Fruit fly (Drosophila melanogaster) whole organism, embryonic: ENCODE data around the gene CG43248.
A peak's percentile ranks its signal among the peaks of the same experiment; 100 is the strongest.

Experiments
- Asciz ChIP-seq: fragments of 200-800 bp; sonication (Bioruptor generic); optimal IDR thresholded peaks from 2 replicates; lab custom pipeline; 2017; ENCODE audit warnings: missing biosample characterization, mild to moderate bottlenecking, missing genetic modification characterization, missing genetic modification reagents
- Atf3 ChIP-seq: fragments of 200-800 bp; sonication (Bioruptor generic); optimal IDR thresholded peaks from 3 replicates; lab custom pipeline; 2016; ENCODE audit warnings: missing biosample characterization, missing genetic modification characterization
- B-H2 ChIP-seq: fragments of 200-800 bp; sonication (Bioruptor generic); optimal IDR thresholded peaks from 2 replicates; lab custom pipeline; 2018; ENCODE audit warnings: missing biosample characterization, mild to moderate bottlenecking, missing genetic modification characterization
- CG11247 ChIP-seq: fragments of 200-800 bp; sonication (Bioruptor generic); IDR thresholded peaks from 2 replicates; pipeline ENCODE4 v1.3.6; 2022; ENCODE audit warnings: missing biosample characterization, missing genetic modification characterization
- CG11398 ChIP-seq: fragments of 200-800 bp; sonication (Bioruptor generic); optimal IDR thresholded peaks from 2 replicates; lab custom pipeline; 2016; ENCODE audit warnings: missing biosample characterization, missing genetic modification characterization
- CG12744 ChIP-seq: fragments of 200-800 bp; sonication (Bioruptor generic); optimal IDR thresholded peaks from 2 replicates; lab custom pipeline; 2016; ENCODE audit warnings: missing biosample characterization, missing genetic modification characterization
- CG13775 ChIP-seq: fragments of 200-800 bp; sonication (Bioruptor generic); optimal IDR thresholded peaks from 3 replicates; lab custom pipeline; 2017; ENCODE audit warnings: missing biosample characterization, mild to moderate bottlenecking, missing genetic modification characterization
- CG14860 ChIP-seq: fragments of 200-800 bp; sonication (Bioruptor generic); IDR thresholded peaks from 3 replicates; pipeline ENCODE4 v1.3.6; 2022; ENCODE audit warnings: missing biosample characterization, missing genetic modification characterization; ENCODE audit not compliant: partially characterized antibody
- CG15011 ChIP-seq: fragments of 200-800 bp; sonication (Bioruptor generic); optimal IDR thresholded peaks from 3 replicates; lab custom pipeline; 2018; ENCODE audit warnings: missing biosample characterization, mild to moderate bottlenecking, missing genetic modification characterization
- CG15269 ChIP-seq: fragments of 200-800 bp; sonication (Bioruptor generic); optimal IDR thresholded peaks from 2 replicates; lab custom pipeline; 2018; ENCODE audit warnings: missing biosample characterization, mild to moderate bottlenecking, missing genetic modification characterization, moderate library complexity
- CG3065 ChIP-seq: fragments of 200-800 bp; sonication (Bioruptor generic); optimal IDR thresholded peaks from 2 replicates; lab custom pipeline; 2016; ENCODE audit warnings: missing biosample characterization, missing genetic modification characterization
- CG4404 ChIP-seq: fragments of 200-800 bp; sonication (Bioruptor generic); IDR thresholded peaks from 2 replicates; pipeline ENCODE4 v1.3.6; 2022; ENCODE audit warnings: missing biosample characterization, missing genetic modification characterization
- CG4730 ChIP-seq: fragments of 200-800 bp; sonication (Bioruptor generic); IDR thresholded peaks from 2 replicates; pipeline ENCODE4 v1.3.6; 2022; ENCODE audit warnings: missing biosample characterization, missing genetic modification characterization
- CG8089 ChIP-seq: fragments of 200-800 bp; sonication (Bioruptor generic); optimal IDR thresholded peaks from 3 replicates; lab custom pipeline; 2016; ENCODE audit warnings: missing biosample characterization, missing genetic modification characterization
- CG9727 ChIP-seq: fragments of 200-800 bp; sonication (Bioruptor generic); optimal IDR thresholded peaks from 3 replicates; lab custom pipeline; 2017; ENCODE audit warnings: missing biosample characterization, mild to moderate bottlenecking, missing genetic modification characterization
- CTCF ChIP-seq: fragments of 200-800 bp; sonication (Bioruptor generic); optimal IDR thresholded peaks from 2 replicates; lab custom pipeline; 2017; ENCODE audit warnings: missing biosample characterization, mild to moderate bottlenecking, missing genetic modification characterization, moderate library complexity
- D ChIP-seq, 2 experiments: fragments of 200-800 bp in 1 of 2; fragments of >200 bp in 1 of 2; sonication (Bioruptor generic) in 1 of 2; optimal IDR thresholded peaks; 2 replicates in 1 of 2; 3 replicates in 1 of 2; lab custom pipeline; 2017; ENCODE audit warnings: mild to moderate bottlenecking in 1 of 2, missing biosample characterization in 1 of 2, missing genetic modification characterization in 1 of 2, missing genetic modification reagents in 1 of 2
- D19B ChIP-seq: fragments of 200-800 bp; sonication (Bioruptor generic); optimal IDR thresholded peaks from 2 replicates; lab custom pipeline; 2017; ENCODE audit warnings: missing biosample characterization, mild to moderate bottlenecking, missing genetic modification characterization
- Dll ChIP-seq: fragments of 200-800 bp; sonication (Bioruptor generic); IDR thresholded peaks from 4 replicates; pipeline ENCODE4 v1.3.6; 2022; ENCODE audit warnings: missing biosample characterization, missing genetic modification characterization; ENCODE audit not compliant: partially characterized antibody
- Doc2 ChIP-seq: fragments of 200-800 bp; sonication (Bioruptor generic); IDR thresholded peaks from 2 replicates; pipeline ENCODE4 v1.3.6; 2022; ENCODE audit warnings: missing biosample characterization, missing genetic modification characterization
- Dref ChIP-seq: fragments of 200-800 bp; sonication (Bioruptor generic); IDR thresholded peaks from 2 replicates; pipeline ENCODE4 v1.3.6; 2022; ENCODE audit warnings: missing biosample characterization, missing genetic modification characterization
- Drgx ChIP-seq: fragments of 200-800 bp; sonication (Bioruptor generic); IDR thresholded peaks from 2 replicates; pipeline ENCODE4 v1.3.6; 2022; ENCODE audit warnings: missing biosample characterization, missing genetic modification characterization
- HLH4C ChIP-seq: fragments of 200-800 bp; sonication (Bioruptor generic); IDR thresholded peaks from 3 replicates; pipeline ENCODE4 v1.3.6; 2022; ENCODE audit warnings: missing biosample characterization, missing genetic modification characterization; ENCODE audit not compliant: partially characterized antibody
- MESR4 ChIP-seq: fragments of 200-800 bp; sonication (Bioruptor generic); optimal IDR thresholded peaks from 2 replicates; lab custom pipeline; 2018; ENCODE audit warnings: missing biosample characterization, mild to moderate bottlenecking, missing genetic modification characterization, moderate library complexity
- Mad ChIP-seq: fragments of 200-800 bp; sonication (Bioruptor generic); optimal IDR thresholded peaks from 2 replicates; lab custom pipeline; 2016; ENCODE audit warnings: missing biosample characterization, missing genetic modification characterization
- Meics ChIP-seq: fragments of 200-800 bp; sonication (Bioruptor generic); optimal IDR thresholded peaks from 2 replicates; lab custom pipeline; 2017; ENCODE audit warnings: missing biosample characterization, mild to moderate bottlenecking, missing genetic modification characterization
- NC2β ChIP-seq: fragments of 200-800 bp; sonication (Bioruptor generic); optimal IDR thresholded peaks from 2 replicates; lab custom pipeline; 2016; ENCODE audit warnings: missing biosample characterization, missing genetic modification characterization
- Rx ChIP-seq: fragments of 200-800 bp; sonication (Bioruptor generic); IDR thresholded peaks from 2 replicates; pipeline ENCODE4 v1.3.6; 2022; ENCODE audit warnings: missing biosample characterization, missing genetic modification characterization
- Six4 ChIP-seq: fragments of 200-800 bp; sonication (Bioruptor generic); optimal IDR thresholded peaks from 2 replicates; lab custom pipeline; 2016; ENCODE audit warnings: missing biosample characterization, missing genetic modification characterization
- ac ChIP-seq: fragments of 200-800 bp; sonication (Bioruptor generic); optimal IDR thresholded peaks from 3 replicates; lab custom pipeline; 2017; ENCODE audit warnings: missing biosample characterization, mild to moderate bottlenecking, missing genetic modification characterization
- al ChIP-seq: fragments of 200-800 bp; sonication (Bioruptor generic); IDR thresholded peaks from 2 replicates; pipeline ENCODE4 v1.3.6; 2022; ENCODE audit warnings: missing biosample characterization, missing genetic modification characterization
- ato ChIP-seq: fragments of 200-800 bp; sonication (Bioruptor generic); IDR thresholded peaks from 2 replicates; pipeline ENCODE4 v1.3.6; 2022; ENCODE audit warnings: missing biosample characterization, missing genetic modification characterization; ENCODE audit not compliant: partially characterized antibody
- bcd ChIP-seq: fragments of 200-800 bp; sonication (Bioruptor generic); optimal IDR thresholded peaks from 2 replicates; lab custom pipeline; 2017; ENCODE audit warnings: missing biosample characterization, mild to moderate bottlenecking, missing genetic modification characterization
- bowl ChIP-seq: fragments of 200-800 bp; sonication (Bioruptor generic); IDR thresholded peaks from 2 replicates; pipeline ENCODE4 v1.3.6; 2022; ENCODE audit warnings: missing biosample characterization, missing genetic modification characterization
- emc ChIP-seq: fragments of 200-800 bp; sonication (Bioruptor generic); optimal IDR thresholded peaks from 2 replicates; lab custom pipeline; 2016; ENCODE audit warnings: missing biosample characterization, missing genetic modification characterization
- fru ChIP-seq: fragments of >200 bp; optimal IDR thresholded peaks from 2 replicates; lab custom pipeline; 2017
- fu2 ChIP-seq: fragments of 200-800 bp; sonication (Bioruptor generic); optimal IDR thresholded peaks from 2 replicates; lab custom pipeline; 2016; ENCODE audit warnings: missing biosample characterization, missing genetic modification characterization
- lab ChIP-seq: fragments of 200-800 bp; sonication (Bioruptor generic); optimal IDR thresholded peaks from 3 replicates; lab custom pipeline; 2017; ENCODE audit warnings: missing biosample characterization, missing genetic modification characterization, mild to moderate bottlenecking, moderate library complexity, missing genetic modification reagents
- mam ChIP-seq: fragments of 200-800 bp; sonication (Bioruptor generic); optimal IDR thresholded peaks from 3 replicates; lab custom pipeline; 2016; ENCODE audit warnings: missing biosample characterization, missing genetic modification characterization
- mld ChIP-seq: fragments of 200-800 bp; sonication (Bioruptor generic); IDR thresholded peaks from 3 replicates; pipeline ENCODE4 v1.3.6; 2022; ENCODE audit warnings: missing biosample characterization, missing genetic modification characterization; ENCODE audit not compliant: partially characterized antibody
- nau ChIP-seq: fragments of 200-800 bp; sonication (Bioruptor generic); optimal IDR thresholded peaks from 3 replicates; lab custom pipeline; 2017; ENCODE audit warnings: missing biosample characterization, mild to moderate bottlenecking, missing genetic modification characterization, missing genetic modification reagents
- pum ChIP-seq: fragments of 200-800 bp; sonication (Bioruptor generic); optimal IDR thresholded peaks from 2 replicates; lab custom pipeline; 2016; ENCODE audit warnings: missing biosample characterization, missing genetic modification characterization
- pzg ChIP-seq: fragments of 200-800 bp; sonication (Bioruptor generic); optimal IDR thresholded peaks from 3 replicates; lab custom pipeline; 2018; ENCODE audit warnings: missing biosample characterization, mild to moderate bottlenecking, missing genetic modification characterization, moderate library complexity
- schlank ChIP-seq: fragments of 200-800 bp; sonication (Bioruptor generic); optimal IDR thresholded peaks from 2 replicates; lab custom pipeline; 2018; ENCODE audit warnings: missing biosample characterization, mild to moderate bottlenecking, missing genetic modification characterization
- slp2 ChIP-seq: fragments of 200-800 bp; sonication (Bioruptor generic); optimal IDR thresholded peaks from 2 replicates; lab custom pipeline; 2016; ENCODE audit warnings: missing biosample characterization, missing genetic modification characterization
- sna ChIP-seq: fragments of 200-800 bp; sonication (Bioruptor generic); IDR thresholded peaks from 2 replicates; pipeline ENCODE4 v1.3.6; 2022; ENCODE audit warnings: missing biosample characterization, missing genetic modification characterization; ENCODE audit not compliant: partially characterized antibody
- sob ChIP-seq: fragments of 200-800 bp; sonication (Bioruptor generic); IDR thresholded peaks from 2 replicates; pipeline ENCODE4 v1.3.6; 2022; ENCODE audit warnings: missing biosample characterization, missing genetic modification characterization
- stc ChIP-seq: fragments of 200-800 bp; sonication (Bioruptor generic); IDR thresholded peaks from 2 replicates; pipeline ENCODE4 v1.3.6; 2022; ENCODE audit warnings: missing biosample characterization, missing genetic modification characterization
- tap ChIP-seq: fragments of 200-800 bp; optimal IDR thresholded peaks from 3 replicates; lab custom pipeline; 2019; ENCODE audit warnings: missing biosample characterization, mild to moderate bottlenecking, missing genetic modification characterization, moderate library complexity
- twi ChIP-seq: fragments of 200-800 bp; optimal IDR thresholded peaks from 2 replicates; lab custom pipeline; 2019; ENCODE audit warnings: missing biosample characterization, mild to moderate bottlenecking, missing genetic modification characterization, moderate library complexity

The CG43248 gene

dm6 chr3L:15532368-15533030 lies 1.2 kb upstream of the CG43248 start (continued):
- TF ChIP-seq CG8089 (no peak), MESR4 (no peak), Dref (GFP tag; lab: Robert Waterston, UW) (no peak), bowl (GFP tag; lab: Robert Waterston, UW) (no peak), CTCF (GFP tag; lab: Kevin White, UChicago) (no peak), NC2β (no peak), Six4 (GFP tag; lab: Kevin White, UChicago) (peak; percentile 44), Asciz (peak; percentile 6), al (peak; percentile 35; the same call in 1 of the 2 replicates), schlank (tag; lab: Kevin White, UChicago) (no peak), twi (tag; lab: Kevin White, UChicago) (no peak), pzg (GFP tag; lab: Kevin White, UChicago) (no peak), HLH4C (GFP tag; lab: Robert Waterston, UW) (no peak), pum (GFP tag; lab: Kevin White, UChicago) (no peak), fru (lab: Kevin White, UChicago) (no peak), sna (GFP tag; lab: Robert Waterston, UW) (no peak), CG11398 (no peak), lab (peak; percentile 39), mld (GFP tag; lab: Robert Waterston, UW) (no peak), Meics (peak; percentile 49), CG4730 (GFP tag; lab: Robert Waterston, UW) (0 out of 2 replicates have a peak, but pooled peaks have one; percentile 31), CG15269 (tag; lab: Kevin White, UChicago) (no peak), Doc2 (GFP tag; lab: Robert Waterston, UW) (no peak), D19B (no peak), B-H2 (GFP tag; lab: Kevin White, UChicago) (no peak), sob (0 out of 2 replicates have a peak, but pooled peaks have one; percentile 34), mam (peak; percentile 36), tap (no peak), Atf3 (no peak), slp2 (GFP tag; lab: Kevin White, UChicago) (peak; percentile 15), CG14860 (GFP tag; lab: Robert Waterston, UW) (no peak), fu2 (GFP tag; lab: Kevin White, UChicago) (no peak), CG3065 (no peak), CG15011 (GFP tag; lab: Kevin White, UChicago) (no peak), Rx (GFP tag; lab: Robert Waterston, UW) (peak; percentile 46), CG13775 (GFP tag; lab: Kevin White, UChicago) (no peak), Mad (GFP tag; lab: Kevin White, UChicago) (no peak), emc (GFP tag; lab: Kevin White, UChicago) (no peak), D (optimal IDR thresholded peaks at IDR 0.05; lab: Kevin White, UChicago) (no peak), D (GFP tag; optimal IDR thresholded peaks at IDR 0.05; lab: Kevin White, UChicago) (peak; percentile 70), bcd (GFP tag; lab: Kevin White, UChicago) (peak; percentile 6), nau (no peak), ato (no peak), CG12744 (GFP tag; lab: Kevin White, UChicago) (no peak), Dll (GFP tag; lab: Robert Waterston, UW) (no peak), CG9727 (GFP tag; lab: Kevin White, UChicago) (peak; percentile 68), CG4404 (GFP tag; lab: Robert Waterston, UW) (peak; percentile 24; the same call in 1 of the 2 replicates), ac (no peak), stc (GFP tag; lab: Robert Waterston, UW) (no peak), CG11247 (0 out of 2 replicates have a peak, but pooled peaks have one; percentile 18), Drgx (GFP tag; lab: Robert Waterston, UW) (peak; percentile 70)
